Fruit fly (Drosophila melanogaster): ENCODE measurements around the gene CG9213.
A peak's percentile ranks its signal among the peaks of the same experiment; 100 is the strongest.

Gene CG9213

DNA sequence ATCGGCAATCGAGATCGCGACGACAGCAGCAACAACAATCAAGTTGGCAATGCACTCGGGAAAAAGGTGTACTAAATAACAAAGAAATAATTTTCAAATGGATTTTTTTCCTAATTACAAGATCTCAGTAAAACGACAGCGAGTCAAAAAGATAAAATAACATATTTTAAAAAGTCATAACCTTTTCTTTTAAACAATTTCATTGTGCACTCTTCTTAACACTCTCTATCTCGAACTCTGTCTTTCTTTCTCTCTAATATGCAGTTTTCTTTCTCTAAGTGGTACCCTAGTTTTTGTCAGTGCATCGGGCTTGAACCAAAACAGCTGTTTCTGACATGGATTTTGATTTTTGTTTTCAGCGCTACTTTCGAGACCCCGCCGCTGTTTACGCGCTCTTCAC is 25.3 kb downstream of the CG9213 start (continued):
- TF ChIP-seq CG34376 (GFP tag; optimal IDR thresholded peaks at IDR 0.05) (peak; percentile 62), CG10366 (GFP tag; IDR thresholded peaks at IDR 0.05) (peak; percentile 67), CG17612 (GFP tag; IDR thresholded peaks at IDR 0.05) (peak; percentile 33; the same call in 1 of the 2 replicates), bab2 (GFP tag; optimal IDR thresholded peaks at IDR 0.05) (peak; percentile 69), Eip74EF (GFP tag; optimal IDR thresholded peaks at IDR 0.05) (peak in 1 of 2 experiments; percentile 74), stc (GFP tag; IDR thresholded peaks at IDR 0.05) (peak; percentile 67; the same call in 1 of the 2 replicates), abd-A (tag; optimal IDR thresholded peaks at IDR 0.05) (no peak), br (optimal IDR thresholded peaks at IDR 0.05) (no peak), zf30C (GFP tag; optimal IDR thresholded peaks at IDR 0.05) (peak; percentile 18), fd3F (GFP tag; optimal IDR thresholded peaks at IDR 0.05) (peak; percentile 74), CG11398 (GFP tag; optimal IDR thresholded peaks at IDR 0.05) (peak; percentile 27), CG12236 (GFP tag; optimal IDR thresholded peaks at IDR 0.05) (peak; percentile 36), Xrp1 (GFP tag; IDR thresholded peaks at IDR 0.05) (peak; percentile 66), klu (GFP tag; IDR thresholded peaks at IDR 0.05) (peak; percentile 55; the same call in 1 of the 2 replicates), CG13287 (GFP tag; IDR thresholded peaks at IDR 0.05; ENCODE audit: partially characterized antibody) (no peak), CG1603 (tag; optimal IDR thresholded peaks at IDR 0.05) (peak; percentile 20), C15 (GFP tag; IDR thresholded peaks at IDR 0.05) (no peak), CG8089 (GFP tag; optimal IDR thresholded peaks at IDR 0.05) (peak; percentile 57), CG4820 (GFP tag; optimal IDR thresholded peaks at IDR 0.05) (peak; percentile 72), cato (GFP tag; optimal IDR thresholded peaks at IDR 0.05; ENCODE audit: borderline replicate concordance) (peak; percentile 33), chif (GFP tag; optimal IDR thresholded peaks at IDR 0.05) (peak; percentile 62 to 78), lbe (GFP tag; optimal IDR thresholded peaks at IDR 0.05) (peak; percentile 3), CG11247 (GFP tag; IDR thresholded peaks at IDR 0.05) (peak; percentile 66; the same call in 1 of the 2 replicates), scrt (GFP tag; optimal IDR thresholded peaks at IDR 0.05) (peak; percentile 59), caup (GFP tag; optimal IDR thresholded peaks at IDR 0.05; ENCODE audit: severe bottlenecking) (peak; percentile 76), so (GFP tag; IDR thresholded peaks at IDR 0.05) (peak; percentile 83; the same call in 2 of the 3 replicates), row (GFP tag; IDR thresholded peaks at IDR 0.05) (peak; percentile 80), tap (tag; optimal IDR thresholded peaks at IDR 0.05) (peak; percentile 68), gro (GFP tag; optimal IDR thresholded peaks at IDR 0.05) (peak; percentile 66), Ets97D (GFP tag; optimal IDR thresholded peaks at IDR 0.05) (peak; percentile 7), NC2β (GFP tag; optimal IDR thresholded peaks at IDR 0.05) (peak; percentile 56), sens (GFP tag) (peak; percentile 89), bsh (GFP tag; optimal IDR thresholded peaks at IDR 0.05) (peak in 1 of 2 experiments; percentile 63), CG12071 (GFP tag; optimal IDR thresholded peaks at IDR 0.05) (peak; percentile 32), CG17385 (GFP tag; optimal IDR thresholded peaks at IDR 0.05) (peak; percentile 72), E2f1 (GFP tag; IDR thresholded peaks at IDR 0.05) (peak; percentile 73), slou (GFP tag; optimal IDR thresholded peaks at IDR 0.05) (peak; percentile 16), nom (GFP tag; optimal IDR thresholded peaks at IDR 0.05) (no peak), hbn (GFP tag; IDR thresholded peaks at IDR 0.05; ENCODE audit: partially characterized antibody) (no peak), trem (tag; optimal IDR thresholded peaks at IDR 0.05) (peak; percentile 34), CG5180 (GFP tag; optimal IDR thresholded peaks at IDR 0.05) (peak; percentile 73), CG7987 (GFP tag; optimal IDR thresholded peaks at IDR 0.05) (no peak), en (GFP tag; optimal IDR thresholded peaks at IDR 0.05) (peak; percentile 58), Dp (GFP tag; optimal IDR thresholded peaks at IDR 0.05) (no peak), CG14014 (GFP tag; IDR thresholded peaks at IDR 0.05) (peak; percentile 75), CG3163 (GFP tag; optimal IDR thresholded peaks at IDR 0.05) (peak; percentile 38), Drgx (GFP tag; IDR thresholded peaks at IDR 0.05) (peak; percentile 74), CG11560 (tag; IDR thresholded peaks at IDR 0.05) (peak; percentile 46; the same call in 2 of the 3 replicates), pb (GFP tag; optimal IDR thresholded peaks at IDR 0.05) (peak; percentile 57), Sry-β (GFP tag; optimal IDR thresholded peaks at IDR 0.05) (no peak), Adf1 (GFP tag; IDR thresholded peaks at IDR 0.05) (peak; percentile 41; the same call in 1 of the 2 replicates)
